Fruit fly (Drosophila melanogaster): ENCODE data around the gene Pits.

Gene Pits

dm6 chrX:12579506-12579999 lies 3.4 kb downstream of the Pits start (continued):
- TF ChIP-seq CG10669 (GFP tag; optimal IDR thresholded peaks at IDR 0.05) (peak; percentile 98), acj6 (GFP tag; optimal IDR thresholded peaks at IDR 0.05) (peak; percentile 98), fd59A (GFP tag; optimal IDR thresholded peaks at IDR 0.05) (peak; percentile 97), dsx (GFP tag; optimal IDR thresholded peaks at IDR 0.05; ENCODE audit: poor library complexity, severe bottlenecking) (peak; percentile 92), OdsH (GFP tag; optimal IDR thresholded peaks at IDR 0.05) (peak; percentile 98), CG11902 (GFP tag; optimal IDR thresholded peaks at IDR 0.05) (peak; percentile 97), eg (GFP tag; IDR thresholded peaks at IDR 0.05) (peak; percentile 97), salr (GFP tag; optimal IDR thresholded peaks at IDR 0.05) (peak; percentile 92 to 98), Hr39 (GFP tag; optimal IDR thresholded peaks at IDR 0.05) (peak; percentile 99), CG34406 (GFP tag; optimal IDR thresholded peaks at IDR 0.05) (peak; percentile 98), Met (GFP tag; optimal IDR thresholded peaks at IDR 0.05) (peak; percentile 99), net (GFP tag; optimal IDR thresholded peaks at IDR 0.05) (peak; percentile 98), fkh (GFP tag; optimal IDR thresholded peaks at IDR 0.05) (peak; percentile 92), CG10631 (GFP tag; optimal IDR thresholded peaks at IDR 0.05) (peak; percentile 98), Ets96B (tag; optimal IDR thresholded peaks at IDR 0.05) (peak; percentile 97), vri (GFP tag; optimal IDR thresholded peaks at IDR 0.05) (peak; percentile 92), CG9139 (GFP tag; optimal IDR thresholded peaks at IDR 0.05) (peak; percentile 92), lz (GFP tag; optimal IDR thresholded peaks at IDR 0.05) (peak; percentile 99), CG6792 (GFP tag; optimal IDR thresholded peaks at IDR 0.05) (peak; percentile 98), Eip75B (GFP tag; optimal IDR thresholded peaks at IDR 0.05) (peak; percentile 98), Ets21C (GFP tag; optimal IDR thresholded peaks at IDR 0.05) (peak; percentile 98), topi (GFP tag; optimal IDR thresholded peaks at IDR 0.05) (peak; percentile 99), Hr38 (GFP tag; optimal IDR thresholded peaks at IDR 0.05) (peak; percentile 51), CG7368 (GFP tag; optimal IDR thresholded peaks at IDR 0.05) (peak; percentile 96), CG6854 (GFP tag; optimal IDR thresholded peaks at IDR 0.05) (peak; percentile 96), CG3919 (GFP tag; optimal IDR thresholded peaks at IDR 0.05) (peak; percentile 97), CG31627 (GFP tag; optimal IDR thresholded peaks at IDR 0.05) (peak; percentile 99), CG32006 (GFP tag; optimal IDR thresholded peaks at IDR 0.05) (peak; percentile 99), fd85E (GFP tag; optimal IDR thresholded peaks at IDR 0.05) (peak; percentile 90), CG8632 (GFP tag; optimal IDR thresholded peaks at IDR 0.05) (peak; percentile 98), svp (GFP tag) (peak; percentile 99), CG6808 (GFP tag; optimal IDR thresholded peaks at IDR 0.05) (peak; percentile 97), Smox (GFP tag; optimal IDR thresholded peaks at IDR 0.05) (peak; percentile 99)

- TF ChIP-seq topi (GFP tag; optimal IDR thresholded peaks at IDR 0.05) (peak; percentile 65), CG34406 (GFP tag; optimal IDR thresholded peaks at IDR 0.05) (peak; percentile 54), CG6163 (GFP tag; IDR thresholded peaks at IDR 0.05) (peak; percentile 72; the same call in 2 of the 3 replicates), CG6276 (GFP tag; optimal IDR thresholded peaks at IDR 0.05) (peak; percentile 61), CG7368 (GFP tag; optimal IDR thresholded peaks at IDR 0.05) (no peak), CG8632 (GFP tag; optimal IDR thresholded peaks at IDR 0.05) (peak; percentile 34), CG31627 (GFP tag; optimal IDR thresholded peaks at IDR 0.05) (peak; percentile 51), CG15336 (GFP tag; IDR thresholded peaks at IDR 0.05) (peak; percentile 69), CG11762 (GFP tag; optimal IDR thresholded peaks at IDR 0.05; ENCODE audit: insufficient read depth) (no peak), Sox15 (GFP tag; optimal IDR thresholded peaks at IDR 0.05) (peak; percentile 33), CG3919 (GFP tag; optimal IDR thresholded peaks at IDR 0.05) (peak; percentile 56), OdsH (GFP tag; optimal IDR thresholded peaks at IDR 0.05) (peak; percentile 45), achi (GFP tag; optimal IDR thresholded peaks at IDR 0.05) (peak; percentile 60), acj6 (GFP tag; optimal IDR thresholded peaks at IDR 0.05) (peak; percentile 34), CG32006 (GFP tag; optimal IDR thresholded peaks at IDR 0.05) (peak; percentile 73), Blimp-1 (GFP tag; optimal IDR thresholded peaks at IDR 0.05) (no peak), ss (GFP tag; optimal IDR thresholded peaks at IDR 0.05) (peak in 1 of 2 experiments; percentile 96), svp (GFP tag) (peak; percentile 83), CG10669 (GFP tag; optimal IDR thresholded peaks at IDR 0.05) (peak; percentile 54), fd85E (GFP tag; optimal IDR thresholded peaks at IDR 0.05) (no peak), CG11294 (GFP tag; IDR thresholded peaks at IDR 0.05) (no peak), Eip75B (GFP tag; optimal IDR thresholded peaks at IDR 0.05) (peak; percentile 4), CG4318 (GFP tag; optimal IDR thresholded peaks at IDR 0.05) (peak; percentile 47), CG1621 (tag; optimal IDR thresholded peaks at IDR 0.05) (peak; percentile 23), CG8319 (GFP tag; optimal IDR thresholded peaks at IDR 0.05) (no peak), Sox102F (GFP tag; optimal IDR thresholded peaks at IDR 0.05) (peak; percentile 53), CG6854 (GFP tag; optimal IDR thresholded peaks at IDR 0.05) (no peak), Sox14 (GFP tag; optimal IDR thresholded peaks at IDR 0.05) (peak; percentile 55)
Observed at dm6 chrX:12578701-12579372, 4.2 kb downstream of the Pits start.

All from whole organism, prepupa.